Worm (Caenorhabditis elegans) whole organism, L3 larva: ENCODE results near the gene shw-1.

Source experiments
- ceh-9 ChIP-seq: sonication (generic microtip); optimal IDR thresholded peaks from 2 replicates; lab custom pipeline; 2018; ENCODE audit warnings: missing biosample characterization, missing genetic modification characterization
- daf-12 ChIP-seq: fragments of 150-350 bp; optimal IDR thresholded peaks from 2 replicates; lab custom pipeline; 2014; ENCODE audit warnings: missing biosample characterization, missing genetic modification reagents, missing genetic modification characterization
- egl-5 ChIP-seq: fragments of 150-350 bp; optimal IDR thresholded peaks from 2 replicates; lab custom pipeline; 2017; ENCODE audit warnings: missing biosample characterization, missing genetic modification reagents, missing genetic modification characterization, inconsistent platforms
- elt-3 ChIP-seq, 3 experiments: fragments of 150-350 bp in 1 of 3; sonication (generic microtip) in 2 of 3; optimal IDR thresholded peaks; 2 replicates in 2 of 3; 4 replicates in 1 of 3; lab custom pipeline; 2014 to 2017; ENCODE audit warnings: missing biosample characterization in 3 of 3, missing genetic modification characterization in 3 of 3
- eor-1 ChIP-seq, 2 experiments: fragments of 150-350 bp; optimal IDR thresholded peaks; 2 replicates each; lab custom pipeline; 2014 to 2018; ENCODE audit warnings: missing biosample characterization in 2 of 2, missing genetic modification characterization in 2 of 2
- fos-1 ChIP-seq: fragments of 150-350 bp; optimal IDR thresholded peaks from 2 replicates; lab custom pipeline; 2014; ENCODE audit warnings: missing biosample characterization, missing genetic modification characterization
- lin-15B ChIP-seq: fragments of 150-350 bp; optimal IDR thresholded peaks from 2 replicates; lab custom pipeline; 2014; ENCODE audit warnings: missing biosample characterization, missing genetic modification characterization
- mml-1 ChIP-seq: fragments of 150-350 bp; sonication (generic microtip); optimal IDR thresholded peaks from 3 replicates; lab custom pipeline; 2014; ENCODE audit warnings: missing biosample characterization, missing genetic modification characterization
- nhr-11 ChIP-seq: fragments of 150-350 bp; optimal IDR thresholded peaks from 2 replicates; lab custom pipeline; 2014; ENCODE audit warnings: missing biosample characterization, missing genetic modification characterization
- nhr-23 ChIP-seq: fragments of 150-350 bp; optimal IDR thresholded peaks from 2 replicates; lab custom pipeline; 2014; ENCODE audit warnings: missing biosample characterization, missing genetic modification reagents, missing genetic modification characterization
- nhr-25 ChIP-seq: sonication (generic microtip); optimal IDR thresholded peaks from 2 replicates; lab custom pipeline; 2017; ENCODE audit warnings: missing biosample characterization, missing genetic modification characterization
- nhr-43 ChIP-seq: sonication (generic microtip); optimal IDR thresholded peaks from 2 replicates; lab custom pipeline; 2016; ENCODE audit warnings: mild to moderate bottlenecking, missing genetic modification characterization, missing compliant biosample characterization; ENCODE audit not compliant: poor library complexity, severe bottlenecking
- nhr-67 ChIP-seq: fragments of 150-350 bp; optimal IDR thresholded peaks from 2 replicates; lab custom pipeline; 2014; ENCODE audit warnings: missing biosample characterization, missing genetic modification characterization
- nhr-76 ChIP-seq: fragments of 150-350 bp; sonication (generic microtip); optimal IDR thresholded peaks from 5 replicates; lab custom pipeline; 2014; ENCODE audit warnings: missing biosample characterization, missing genetic modification characterization
- nhr-77 ChIP-seq: fragments of 150-350 bp; optimal IDR thresholded peaks from 2 replicates; lab custom pipeline; 2014; ENCODE audit warnings: missing biosample characterization, missing genetic modification characterization
- pqm-1 ChIP-seq: fragments of 150-350 bp; optimal IDR thresholded peaks from 2 replicates; lab custom pipeline; 2017; ENCODE audit warnings: missing biosample characterization, missing genetic modification characterization, inconsistent platforms
- sea-2 ChIP-seq: fragments of 150-350 bp; sonication (generic microtip); optimal IDR thresholded peaks from 4 replicates; lab custom pipeline; 2014; ENCODE audit warnings: missing biosample characterization, missing genetic modification reagents, missing genetic modification characterization
- zag-1 ChIP-seq: fragments of 150-350 bp; optimal IDR thresholded peaks from 2 replicates; lab custom pipeline; 2014; ENCODE audit warnings: missing biosample characterization, missing genetic modification characterization
- ztf-11 ChIP-seq: fragments of 150-350 bp; optimal IDR thresholded peaks from 2 replicates; lab custom pipeline; 2014; ENCODE audit warnings: missing biosample characterization, missing genetic modification characterization
- ztf-4 ChIP-seq: fragments of 150-350 bp; optimal IDR thresholded peaks from 2 replicates; lab custom pipeline; 2014; ENCODE audit warnings: missing biosample characterization, missing genetic modification characterization

The shw-1 gene

DNA sequence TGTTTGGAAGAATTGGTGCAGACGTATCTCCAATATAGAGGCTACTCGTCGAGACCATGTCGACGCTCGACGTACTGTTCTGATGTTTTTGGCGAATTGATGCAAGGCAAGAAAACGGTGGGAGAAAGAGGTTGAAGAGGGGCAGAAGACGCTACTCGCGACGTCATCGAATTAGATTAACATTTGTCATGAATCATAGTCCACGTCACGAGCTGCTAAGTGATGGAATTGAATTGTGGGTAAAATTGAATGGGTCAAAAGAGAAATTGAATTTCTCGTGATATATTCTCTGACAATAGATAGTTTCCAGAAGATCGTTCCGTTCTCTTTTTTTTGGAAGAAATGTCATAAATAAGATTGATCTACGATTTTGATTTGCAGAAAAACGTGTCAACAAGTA lies 61.6 kb downstream of the shw-1 start:
- TF ChIP-seq nhr-25 (tag; lab: Kevin White, UChicago) (peak; percentile 26), eor-1 (tag; optimal IDR thresholded peaks at IDR 0.05; lab: Kevin White, UChicago) (no peak), nhr-23 (peak; percentile 33)

DNA sequence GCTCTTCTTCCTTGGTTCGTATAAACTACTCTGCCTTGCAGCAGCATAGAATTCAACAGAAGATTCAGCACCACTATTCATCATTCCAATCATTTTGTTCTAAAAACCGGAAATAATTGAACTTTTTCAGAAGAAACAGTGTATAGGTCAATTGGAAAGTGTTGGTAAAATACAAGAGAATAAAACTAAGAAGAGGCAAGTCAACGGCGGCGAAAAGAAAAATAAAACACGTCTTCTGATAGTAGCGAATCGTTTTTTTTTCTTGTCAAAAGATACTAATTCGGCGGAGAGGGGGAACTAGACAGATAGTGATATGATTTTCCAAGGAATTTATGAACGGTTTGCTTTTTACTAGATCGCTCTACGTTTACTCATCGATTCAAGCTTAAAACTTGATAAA lies 62.2 kb downstream of the shw-1 start, which contains the start of gene F35C11.6:
F35C11.6 (minus strand) TSS at position 101 of the 400 bp plus-strand sequence.
- TF ChIP-seq nhr-25 (tag; lab: Kevin White, UChicago) (no peak), pqm-1 (tag; lab: Kevin White, UChicago) (no peak), fos-1 (tag; lab: Kevin White, UChicago) (no peak), nhr-67 (tag; lab: Kevin White, UChicago) (no peak), ztf-11 (tag; lab: Kevin White, UChicago) (no peak), nhr-11 (no peak), lin-15B (tag; lab: Kevin White, UChicago) (no peak), zag-1 (no peak)

DNA sequence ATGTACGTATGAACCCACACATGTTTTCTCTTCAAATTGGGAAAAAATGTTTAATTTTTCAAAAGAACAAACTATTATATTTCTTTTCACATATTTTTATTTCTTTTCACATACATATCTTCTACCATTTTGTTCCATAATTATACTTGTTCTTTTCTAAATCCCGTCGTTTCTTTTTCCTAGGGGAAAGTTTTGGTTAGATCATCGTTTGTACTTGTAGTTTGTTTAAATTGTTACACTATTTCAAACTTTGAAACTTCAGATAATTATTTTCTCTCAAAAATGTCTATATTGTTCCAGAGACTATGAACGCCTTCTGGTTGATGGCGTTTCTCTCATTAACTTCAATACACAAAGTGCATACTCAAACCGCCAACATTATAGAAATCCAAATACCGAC lies 65.3 kb downstream of the shw-1 start, which contains the start of gene F35C11.7:
F35C11.7 (plus strand) TSS at position 301 of the 400 bp plus-strand sequence.
- TF ChIP-seq nhr-43 (tag; lab: Kevin White, UChicago), result no peak
- TF ChIP-seq sea-2 (GFP tag; lab: Kevin White, UChicago), result no peak
- TF ChIP-seq ztf-4, result no peak
- TF ChIP-seq pqm-1 (tag; lab: Kevin White, UChicago), result no peak
- TF ChIP-seq egl-5 (tag; lab: Kevin White, UChicago), result no peak
- TF ChIP-seq nhr-67 (tag; lab: Kevin White, UChicago), result no peak
- TF ChIP-seq nhr-76, result no peak
- TF ChIP-seq ceh-9 (tag; lab: Kevin White, UChicago), result no peak
- no peak for TF ChIP-seq elt-3 (tag; optimal IDR thresholded peaks at IDR 0.05; lab: Kevin White, UChicago)
- TF ChIP-seq ztf-11 (tag; lab: Kevin White, UChicago), result no peak
- TF ChIP-seq daf-12 (tag; lab: Kevin White, UChicago), result no peak
- no peak for TF ChIP-seq mml-1 (tag; lab: Kevin White, UChicago)
- no peak for TF ChIP-seq lin-15B (tag; lab: Kevin White, UChicago)
- no peak for TF ChIP-seq eor-1 (tag; optimal IDR thresholded peaks at IDR 0.05; lab: Kevin White, UChicago)
- no peak for TF ChIP-seq nhr-77
